Fruit fly (Drosophila melanogaster): ENCODE measurements around the gene Spp.
A peak's percentile ranks its signal among the peaks of the same experiment; 100 is the strongest.

Spp gene

dm6 chr2L:574226-574625 lies 29.8 kb upstream of the Spp start, which contains the start of the genes Ipk2 and cold (continued):
- peak; percentile 63 for TF ChIP-seq mirr (GFP tag; optimal IDR thresholded peaks at IDR 0.05)
- no peak for TF ChIP-seq sug (tag; optimal IDR thresholded peaks at IDR 0.05)
- TF ChIP-seq Pdp1 (GFP tag; optimal IDR thresholded peaks at IDR 0.05), result peak in 1 of 2 experiments; percentile 81
- TF ChIP-seq E2f2 (GFP tag; IDR thresholded peaks at IDR 0.05), result peak; percentile 78
- peak; percentile 50 for TF ChIP-seq Six4 (GFP tag; optimal IDR thresholded peaks at IDR 0.05)
- no peak for TF ChIP-seq btn (GFP tag; optimal IDR thresholded peaks at IDR 0.05)
- peak; percentile 37; the same call in 1 of the 3 replicates for TF ChIP-seq Opbp (GFP tag; IDR thresholded peaks at IDR 0.05; ENCODE audit: partially characterized antibody)
- TF ChIP-seq zfh2 (GFP tag; optimal IDR thresholded peaks at IDR 0.05), result peak; percentile 88
- peak; percentile 77 for TF ChIP-seq CG17829 (tag; optimal IDR thresholded peaks at IDR 0.05)
- TF ChIP-seq CG1647 (GFP tag; optimal IDR thresholded peaks at IDR 0.05), result peak; percentile 75
- TF ChIP-seq Ada2b (GFP tag; IDR thresholded peaks at IDR 0.05), result peak; percentile 60
- peak; percentile 68 for TF ChIP-seq CG33557 (GFP tag; optimal IDR thresholded peaks at IDR 0.05)
- peak; percentile 73 for TF ChIP-seq maf-S (GFP tag; optimal IDR thresholded peaks at IDR 0.05)
- TF ChIP-seq gfzf (GFP tag; optimal IDR thresholded peaks at IDR 0.05), result peak; percentile 20
- peak; percentile 60 for TF ChIP-seq ci (GFP tag; IDR thresholded peaks at IDR 0.05)
- TF ChIP-seq CG10267 (tag; optimal IDR thresholded peaks at IDR 0.05), result peak; percentile 99
- TF ChIP-seq CG10431 (GFP tag; optimal IDR thresholded peaks at IDR 0.05), result peak; percentile 44
- TF ChIP-seq CG11560 (tag; IDR thresholded peaks at IDR 0.05), result peak; percentile 63; the same call in 1 of the 3 replicates
- TF ChIP-seq nau (GFP tag; optimal IDR thresholded peaks at IDR 0.05), result no peak
- no peak for TF ChIP-seq HLHmδ (GFP tag; optimal IDR thresholded peaks at IDR 0.05)
- peak; percentile 55 to 68 for TF ChIP-seq chif (GFP tag; optimal IDR thresholded peaks at IDR 0.05)
- TF ChIP-seq CG1024 (GFP tag; IDR thresholded peaks at IDR 0.05), result peak; percentile 63; the same call in 1 of the 2 replicates
- peak; percentile 31 for TF ChIP-seq CrebB (tag; optimal IDR thresholded peaks at IDR 0.05)
- TF ChIP-seq CG10147 (GFP tag; optimal IDR thresholded peaks at IDR 0.05), result peak; percentile 74
- TF ChIP-seq fd96Cb (tag; optimal IDR thresholded peaks at IDR 0.05), result peak; percentile 50
- TF ChIP-seq CG3726 (GFP tag; IDR thresholded peaks at IDR 0.05), result peak; percentile 33; the same call in 1 of the 3 replicates
- no peak for TF ChIP-seq Eip74EF (GFP tag; optimal IDR thresholded peaks at IDR 0.05)
- TF ChIP-seq gce (GFP tag; IDR thresholded peaks at IDR 0.05), result no peak
- peak; percentile 44 for TF ChIP-seq CG12236 (GFP tag; optimal IDR thresholded peaks at IDR 0.05)
- TF ChIP-seq CG2712 (tag; optimal IDR thresholded peaks at IDR 0.05), result peak; percentile 82
- peak; percentile 67 for TF ChIP-seq Antp (GFP tag; optimal IDR thresholded peaks at IDR 0.05)
- peak in 1 of 2 experiments; percentile 54 for TF ChIP-seq crp (GFP tag; optimal IDR thresholded peaks at IDR 0.05)
- TF ChIP-seq CG10654 (GFP tag; optimal IDR thresholded peaks at IDR 0.05), result peak; percentile 60
- peak; percentile 91 for TF ChIP-seq CG18599 (GFP tag; optimal IDR thresholded peaks at IDR 0.05)
- TF ChIP-seq pfk (GFP tag; optimal IDR thresholded peaks at IDR 0.05), result no peak
- TF ChIP-seq CG13123 (GFP tag; optimal IDR thresholded peaks at IDR 0.05), result peak; percentile 62
- peak; percentile 69 for TF ChIP-seq CG8290 (GFP tag; optimal IDR thresholded peaks at IDR 0.05)
- TF ChIP-seq CG8290 (tag; optimal IDR thresholded peaks at IDR 0.05), result peak in 1 of 2 experiments; percentile 23
- peak; percentile 64 for TF ChIP-seq CG8765 (GFP tag; IDR thresholded peaks at IDR 0.05)
- peak; percentile 80 for TF ChIP-seq CG4404 (GFP tag; IDR thresholded peaks at IDR 0.05)
- TF ChIP-seq Xbp1 (GFP tag; optimal IDR thresholded peaks at IDR 0.05), result peak; percentile 88
- no peak for TF ChIP-seq Vsx1 (GFP tag; optimal IDR thresholded peaks at IDR 0.05)
- peak; percentile 57; the same call in 1 of the 3 replicates for TF ChIP-seq CG7357 (GFP tag; IDR thresholded peaks at IDR 0.05)
- TF ChIP-seq Sry-β (GFP tag; optimal IDR thresholded peaks at IDR 0.05), result peak; percentile 99
- no peak for TF ChIP-seq sc (optimal IDR thresholded peaks at IDR 0.05)
- peak; percentile 42 for TF ChIP-seq sc (GFP tag; optimal IDR thresholded peaks at IDR 0.05)
- peak; percentile 70 for TF ChIP-seq CG2116 (GFP tag; optimal IDR thresholded peaks at IDR 0.05)
- peak; percentile 59 for TF ChIP-seq CG7928 (GFP tag; optimal IDR thresholded peaks at IDR 0.05)
- peak; percentile 76 for TF ChIP-seq CG18764 (GFP tag; optimal IDR thresholded peaks at IDR 0.05)
- peak; percentile 97 for TF ChIP-seq MBD-R2 (GFP tag; IDR thresholded peaks at IDR 0.05)

All from whole organism, embryonic.